Worm (Caenorhabditis elegans) whole organism, L2 larva: ENCODE results near the gene srh-111.

ENCODE experiments used
- F13H6.1 ChIP-seq: sonication (generic microtip); optimal IDR thresholded peaks from 2 replicates; lab custom pipeline; 2016; ENCODE audit warnings: missing genetic modification characterization, missing compliant biosample characterization
- blmp-1 ChIP-seq: sonication (generic microtip); optimal IDR thresholded peaks from 2 replicates; lab custom pipeline; 2017; ENCODE audit warnings: missing genetic modification characterization, mild to moderate bottlenecking, missing compliant biosample characterization, antibody characterized with exemption, moderate library complexity; ENCODE audit not compliant: insufficient read depth
- dmd-4 ChIP-seq: sonication (generic microtip); optimal IDR thresholded peaks from 2 replicates; lab custom pipeline; 2017; ENCODE audit warnings: missing biosample characterization, missing genetic modification characterization
- lsy-2 ChIP-seq, 2 experiments: fragments of 150-350 bp in 1 of 2; sonication (generic microtip) in 1 of 2; optimal IDR thresholded peaks; 2 replicates each; lab custom pipeline; 2014 to 2017; ENCODE audit warnings: missing biosample characterization in 2 of 2, missing genetic modification characterization in 2 of 2
- mdl-1 ChIP-seq, 2 experiments: fragments of 150-350 bp in 1 of 2; sonication (generic microtip) in 1 of 2; optimal IDR thresholded peaks; 2 replicates each; lab custom pipeline; 2017; ENCODE audit warnings: missing biosample characterization in 2 of 2, missing genetic modification characterization in 2 of 2
- unc-62 ChIP-seq: fragments of 150-350 bp; optimal IDR thresholded peaks from 2 replicates; lab custom pipeline; 2014; ENCODE audit warnings: missing biosample characterization, missing genetic modification reagents, missing genetic modification characterization

DNA sequence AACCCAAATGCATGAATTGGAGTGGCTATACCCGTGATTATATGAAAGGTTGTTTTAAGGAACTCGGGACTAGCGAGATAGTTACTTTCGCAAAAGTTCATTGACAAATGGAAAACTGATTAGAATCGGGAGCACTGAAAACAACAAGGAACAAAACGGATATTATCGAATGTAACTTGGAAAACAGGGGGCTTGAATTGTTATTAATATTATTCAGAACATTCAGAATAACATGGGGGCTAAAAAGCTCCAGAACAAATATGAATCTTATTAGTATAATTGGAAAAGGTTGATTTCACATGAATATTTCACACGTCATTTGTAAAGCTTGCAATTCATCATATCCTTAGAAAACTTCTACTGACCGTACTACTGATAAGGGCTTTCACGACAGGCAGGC, 13.4 kb downstream of the srh-111 start, which contains the start of gene srh-235:
- no peak for TF ChIP-seq lsy-2 (tag; optimal IDR thresholded peaks at IDR 0.05; lab: Kevin White, UChicago)
- TF ChIP-seq dmd-4, result no peak
- no peak for TF ChIP-seq mdl-1 (tag; optimal IDR thresholded peaks at IDR 0.05; lab: Kevin White, UChicago)
- no peak for TF ChIP-seq unc-62 (GFP tag; lab: Kevin White, UChicago)
- TF ChIP-seq blmp-1 (tag; lab: Kevin White, UChicago), result no peak
- no peak for TF ChIP-seq F13H6.1 (tag; lab: Kevin White, UChicago)
